Fruit fly (Drosophila melanogaster): ENCODE data around the gene CG31626.

Gene CG31626

dm6 chr2L:21221114-21221578 lies 15.4 kb downstream of the CG31626 start, which contains the start of gene CG8677 (continued):
- no peak for TF ChIP-seq Drgx (GFP tag; IDR thresholded peaks at IDR 0.05)
- no peak for TF ChIP-seq CG14667 (GFP tag; IDR thresholded peaks at IDR 0.05)
- TF ChIP-seq CG8944 (GFP tag; optimal IDR thresholded peaks at IDR 0.05) = no peak
- TF ChIP-seq Doc2 (GFP tag; IDR thresholded peaks at IDR 0.05) = no peak
- no peak for TF ChIP-seq CG3838 (GFP tag; optimal IDR thresholded peaks at IDR 0.05)
- peak; percentile 75 for TF ChIP-seq row (GFP tag; IDR thresholded peaks at IDR 0.05)
- TF ChIP-seq CG5245 (GFP tag; optimal IDR thresholded peaks at IDR 0.05) = no peak
- no peak for TF ChIP-seq CG4328 (GFP tag; optimal IDR thresholded peaks at IDR 0.05)
- TF ChIP-seq Pdp1 (GFP tag; optimal IDR thresholded peaks at IDR 0.05) = no peak
- TF ChIP-seq CG14050 (GFP tag; IDR thresholded peaks at IDR 0.05) = no peak
- no peak for TF ChIP-seq fd102C (GFP tag; optimal IDR thresholded peaks at IDR 0.05)
- TF ChIP-seq tin (GFP tag; optimal IDR thresholded peaks at IDR 0.05) = no peak
- no peak for TF ChIP-seq ftz-f1 (GFP tag; optimal IDR thresholded peaks at IDR 0.05)
- no peak for TF ChIP-seq hb (GFP tag; IDR thresholded peaks at IDR 0.05; ENCODE audit: partially characterized antibody)
- no peak for TF ChIP-seq GATAe (GFP tag; conservative IDR thresholded peaks at IDR 0.05)
- no peak for TF ChIP-seq MTF-1 (GFP tag; optimal IDR thresholded peaks at IDR 0.05; ENCODE audit: borderline replicate concordance)
- TF ChIP-seq crp (GFP tag; optimal IDR thresholded peaks at IDR 0.05) = peak in 1 of 2 experiments; percentile 5
- TF ChIP-seq Dek (tag; optimal IDR thresholded peaks at IDR 0.05) = no peak
- TF ChIP-seq insv (GFP tag; optimal IDR thresholded peaks at IDR 0.05) = no peak
- TF ChIP-seq Rx (GFP tag; IDR thresholded peaks at IDR 0.05) = no peak
- TF ChIP-seq CG9727 (GFP tag; optimal IDR thresholded peaks at IDR 0.05) = no peak
- TF ChIP-seq fd3F (GFP tag; optimal IDR thresholded peaks at IDR 0.05) = no peak
- no peak for TF ChIP-seq toy (GFP tag; IDR thresholded peaks at IDR 0.05)
- no peak for TF ChIP-seq D19A (tag; optimal IDR thresholded peaks at IDR 0.05)
- peak; percentile 22 for TF ChIP-seq HmgD (GFP tag; optimal IDR thresholded peaks at IDR 0.05)
- TF ChIP-seq zfh1 (GFP tag; IDR thresholded peaks at IDR 0.05) = 0 out of 3 replicates have a peak, but pooled peaks have one; percentile 9
- no peak for TF ChIP-seq CG10654 (GFP tag; optimal IDR thresholded peaks at IDR 0.05)
- TF ChIP-seq eyg (GFP tag; optimal IDR thresholded peaks at IDR 0.05) = no peak
- no peak for TF ChIP-seq CG4730 (GFP tag; IDR thresholded peaks at IDR 0.05)
- TF ChIP-seq zf30C (GFP tag; optimal IDR thresholded peaks at IDR 0.05) = peak; percentile 18
- TF ChIP-seq CG2712 (tag; optimal IDR thresholded peaks at IDR 0.05) = no peak
- TF ChIP-seq CG18764 (GFP tag; optimal IDR thresholded peaks at IDR 0.05) = no peak
- no peak for TF ChIP-seq emc (GFP tag; optimal IDR thresholded peaks at IDR 0.05)
- no peak for TF ChIP-seq CG17328 (GFP tag; IDR thresholded peaks at IDR 0.05)
- no peak for TF ChIP-seq vfl (GFP tag; optimal IDR thresholded peaks at IDR 0.05)
- no peak for TF ChIP-seq Atf3 (GFP tag; optimal IDR thresholded peaks at IDR 0.05)
- TF ChIP-seq CG10267 (tag; optimal IDR thresholded peaks at IDR 0.05) = no peak
- no peak for TF ChIP-seq ham (GFP tag; IDR thresholded peaks at IDR 0.05)
- no peak for TF ChIP-seq Fer2 (tag; optimal IDR thresholded peaks at IDR 0.05)
- peak; percentile 29 for TF ChIP-seq Elba2 (GFP tag; optimal IDR thresholded peaks at IDR 0.05)
- no peak for TF ChIP-seq bab2 (GFP tag; optimal IDR thresholded peaks at IDR 0.05)
- no peak for TF ChIP-seq ind (GFP tag; optimal IDR thresholded peaks at IDR 0.05)
- TF ChIP-seq CG12104 (GFP tag; optimal IDR thresholded peaks at IDR 0.05) = no peak
- TF ChIP-seq Nf-YB (GFP tag; optimal IDR thresholded peaks at IDR 0.05) = no peak
- no peak for TF ChIP-seq lmd (GFP tag; IDR thresholded peaks at IDR 0.05)
- TF ChIP-seq lab (GFP tag; optimal IDR thresholded peaks at IDR 0.05) = no peak
- no peak for TF ChIP-seq Dip3 (GFP tag; optimal IDR thresholded peaks at IDR 0.05)
- no peak for TF ChIP-seq CG4820 (GFP tag; optimal IDR thresholded peaks at IDR 0.05)
- no peak for TF ChIP-seq CG17186 (GFP tag; optimal IDR thresholded peaks at IDR 0.05)
- TF ChIP-seq Nf-YC (tag; optimal IDR thresholded peaks at IDR 0.05) = no peak
- TF ChIP-seq cg (GFP tag; optimal IDR thresholded peaks at IDR 0.05) = no peak
- no peak for TF ChIP-seq Oli (tag; optimal IDR thresholded peaks at IDR 0.05)

Measured in whole organism, embryonic.